Worm (Caenorhabditis elegans) whole organism, L4/young adult: Measurements from ENCODE around the gene T26H5.9.

Experiments used
- W03F9.2 ChIP-seq: fragments of 150-350 bp; optimal IDR thresholded peaks from 2 replicates; lab custom pipeline; 2014; ENCODE audit warnings: missing biosample characterization, missing genetic modification characterization
- dao-5 ChIP-seq: sonication (generic microtip); optimal IDR thresholded peaks from 2 replicates; lab custom pipeline; 2016; ENCODE audit warnings: missing genotype, missing genetic modification characterization, moderate library complexity, missing compliant biosample characterization
- him-1 ChIP-seq: sonication (generic microtip); optimal IDR thresholded peaks from 2 replicates; lab custom pipeline; 2016; ENCODE audit warnings: missing genotype, missing genetic modification reagents, missing genetic modification characterization, missing compliant biosample characterization

DNA sequence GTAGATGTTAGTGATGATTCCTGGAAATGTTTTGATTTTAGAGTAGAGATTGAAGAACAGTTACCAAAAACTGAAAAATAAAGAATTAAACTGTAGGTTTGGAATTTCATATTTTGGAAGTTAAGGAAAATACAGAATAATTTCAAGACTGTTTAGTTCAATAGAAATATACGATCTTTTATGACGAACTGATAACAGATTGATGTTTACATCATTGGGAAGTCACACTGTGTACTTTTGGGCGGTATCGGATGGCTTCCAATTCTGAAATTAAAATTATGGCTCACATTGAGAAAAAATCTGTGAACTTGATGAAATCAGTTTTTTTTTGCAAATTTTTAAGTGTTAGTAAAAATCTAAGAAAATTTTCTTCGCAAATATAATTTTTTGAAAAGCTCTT, 12.3 kb upstream of the T26H5.9 start, which contains the start of gene T26H5.8:
- TF ChIP-seq W03F9.2 (tag; lab: Kevin White, UChicago) (peak; percentile 34), him-1 (tag; lab: Kevin White, UChicago) (no peak), dao-5 (tag; lab: Kevin White, UChicago) (no peak)
